Fruit fly (Drosophila melanogaster) whole organism, embryonic: ENCODE results near the gene P5CDh1.

Source experiments
- B-H2 ChIP-seq: fragments of 200-800 bp; sonication (Bioruptor generic); optimal IDR thresholded peaks from 2 replicates; lab custom pipeline; 2018; ENCODE audit warnings: missing biosample characterization, mild to moderate bottlenecking, missing genetic modification characterization
- CG10274 ChIP-seq: fragments of 200-800 bp; sonication (Bioruptor generic); optimal IDR thresholded peaks from 3 replicates; lab custom pipeline; 2017; ENCODE audit warnings: missing biosample characterization, mild to moderate bottlenecking, missing genetic modification characterization
- CG10654 ChIP-seq: fragments of 200-800 bp; sonication (Bioruptor generic); optimal IDR thresholded peaks from 2 replicates; lab custom pipeline; 2016; ENCODE audit warnings: missing biosample characterization, missing genetic modification characterization
- CG11696 ChIP-seq: fragments of 200-800 bp; sonication (Bioruptor generic); IDR thresholded peaks from 2 replicates; pipeline ENCODE4 v1.3.6; 2022; ENCODE audit warnings: missing biosample characterization, missing genetic modification characterization
- CG12236 ChIP-seq: fragments of 200-800 bp; sonication (Bioruptor generic); optimal IDR thresholded peaks from 2 replicates; lab custom pipeline; 2016; ENCODE audit warnings: missing biosample characterization, missing genetic modification characterization
- CG12659 ChIP-seq: fragments of 200-800 bp; sonication (Bioruptor generic); optimal IDR thresholded peaks from 3 replicates; lab custom pipeline; 2017; ENCODE audit warnings: mild to moderate bottlenecking, missing biosample characterization, missing genetic modification reagents, missing genetic modification characterization
- CG14050 ChIP-seq: fragments of 200-800 bp; sonication (Bioruptor generic); IDR thresholded peaks from 3 replicates; pipeline ENCODE4 v1.3.6; 2022; ENCODE audit warnings: missing biosample characterization, missing genetic modification characterization
- CG14710 ChIP-seq: fragments of 200-800 bp; sonication (Bioruptor generic); optimal IDR thresholded peaks from 3 replicates; lab custom pipeline; 2019; ENCODE audit warnings: missing biosample characterization, mild to moderate bottlenecking, missing genetic modification characterization, moderate library complexity
- CG15269 ChIP-seq: fragments of 200-800 bp; sonication (Bioruptor generic); optimal IDR thresholded peaks from 2 replicates; lab custom pipeline; 2018; ENCODE audit warnings: missing biosample characterization, mild to moderate bottlenecking, missing genetic modification characterization, moderate library complexity
- CG1603 ChIP-seq: fragments of 200-800 bp; sonication (Bioruptor generic); optimal IDR thresholded peaks from 2 replicates; lab custom pipeline; 2019; ENCODE audit warnings: missing biosample characterization, mild to moderate bottlenecking, missing genetic modification characterization, moderate library complexity
- CG1647 ChIP-seq: fragments of 200-800 bp; sonication (Bioruptor generic); optimal IDR thresholded peaks from 3 replicates; lab custom pipeline; 2016; ENCODE audit warnings: missing biosample characterization, missing genetic modification characterization
- CG17568 ChIP-seq: fragments of 200-800 bp; sonication (Bioruptor generic); optimal IDR thresholded peaks from 2 replicates; lab custom pipeline; 2018; ENCODE audit warnings: missing biosample characterization, mild to moderate bottlenecking, missing genetic modification characterization, moderate library complexity
- CG18619 ChIP-seq: fragments of 200-800 bp; sonication (Bioruptor generic); optimal IDR thresholded peaks from 3 replicates; lab custom pipeline; 2017; ENCODE audit warnings: missing biosample characterization, mild to moderate bottlenecking, missing genetic modification characterization
- CG30431 ChIP-seq: fragments of 200-800 bp; sonication (Bioruptor generic); optimal IDR thresholded peaks from 2 replicates; lab custom pipeline; 2017; ENCODE audit warnings: missing biosample characterization, missing genetic modification characterization
- CG34376 ChIP-seq: fragments of 200-800 bp; sonication (Bioruptor generic); optimal IDR thresholded peaks from 2 replicates; lab custom pipeline; 2018; ENCODE audit warnings: missing biosample characterization, mild to moderate bottlenecking, missing genetic modification characterization
- CG3847 ChIP-seq: fragments of 200-800 bp; sonication (Bioruptor generic); IDR thresholded peaks from 2 replicates; pipeline ENCODE4 v1.3.6; 2022; ENCODE audit warnings: missing biosample characterization, missing genetic modification characterization
- CG4404 ChIP-seq: fragments of 200-800 bp; sonication (Bioruptor generic); IDR thresholded peaks from 2 replicates; pipeline ENCODE4 v1.3.6; 2022; ENCODE audit warnings: missing biosample characterization, missing genetic modification characterization
- CG7745 ChIP-seq: fragments of 200-800 bp; sonication (Bioruptor generic); optimal IDR thresholded peaks from 2 replicates; lab custom pipeline; 2018; ENCODE audit warnings: missing biosample characterization, mild to moderate bottlenecking, missing genetic modification characterization, moderate library complexity
- CG8924 ChIP-seq: fragments of 200-800 bp; optimal IDR thresholded peaks from 3 replicates; lab custom pipeline; 2019; ENCODE audit warnings: missing biosample characterization, mild to moderate bottlenecking, missing genetic modification characterization, moderate library complexity
- CG9437 ChIP-seq: fragments of 200-800 bp; sonication (Bioruptor generic); optimal IDR thresholded peaks from 2 replicates; lab custom pipeline; 2018; ENCODE audit warnings: missing biosample characterization, mild to moderate bottlenecking, missing genetic modification characterization
- CHES-1-like ChIP-seq: fragments of 200-800 bp; sonication (Bioruptor generic); optimal IDR thresholded peaks from 2 replicates; lab custom pipeline; 2016; ENCODE audit warnings: missing biosample characterization, missing genetic modification characterization
- CoRest ChIP-seq: fragments of 200-800 bp; sonication (Bioruptor generic); optimal IDR thresholded peaks from 3 replicates; lab custom pipeline; 2018; ENCODE audit warnings: missing biosample characterization, mild to moderate bottlenecking, missing genetic modification characterization, moderate library complexity
- D19A ChIP-seq: fragments of 200-800 bp; optimal IDR thresholded peaks from 3 replicates; lab custom pipeline; 2019; ENCODE audit warnings: missing biosample characterization, mild to moderate bottlenecking, missing genetic modification characterization, moderate library complexity
- Dek ChIP-seq: fragments of 200-800 bp; sonication (Bioruptor generic); optimal IDR thresholded peaks from 3 replicates; lab custom pipeline; 2019; ENCODE audit warnings: missing biosample characterization, mild to moderate bottlenecking, missing genetic modification characterization, moderate library complexity
- Dref ChIP-seq: fragments of 200-800 bp; sonication (Bioruptor generic); IDR thresholded peaks from 2 replicates; pipeline ENCODE4 v1.3.6; 2022; ENCODE audit warnings: missing biosample characterization, missing genetic modification characterization
- Eip74EF ChIP-seq, 2 experiments: fragments of 200-800 bp in 1 of 2; fragments of >200 bp in 1 of 2; sonication (Bioruptor generic) in 1 of 2; optimal IDR thresholded peaks; 2 replicates each; lab custom pipeline; 2017 to 2019; ENCODE audit warnings: missing biosample characterization in 2 of 2, missing genetic modification characterization in 2 of 2, mild to moderate bottlenecking in 1 of 2, moderate library complexity in 1 of 2
- GATAe ChIP-seq: fragments of 200-800 bp; sonication (Bioruptor generic); conservative IDR thresholded peaks from 2 replicates; pipeline ENCODE4 v1.3.6; 2022; ENCODE audit warnings: missing biosample characterization, missing genetic modification characterization
- H15 ChIP-seq: fragments of 200-800 bp; sonication (Bioruptor generic); IDR thresholded peaks from 3 replicates; pipeline ENCODE4 v1.3.6; 2022; ENCODE audit warnings: missing biosample characterization, missing genetic modification characterization
- Lhr ChIP-seq: fragments of 200-800 bp; sonication (Bioruptor generic); optimal IDR thresholded peaks from 3 replicates; lab custom pipeline; 2017; ENCODE audit warnings: mild to moderate bottlenecking, missing biosample characterization, missing genetic modification reagents, missing genetic modification characterization
- Max ChIP-seq: fragments of 200-800 bp; sonication (Bioruptor generic); optimal IDR thresholded peaks from 2 replicates; lab custom pipeline; 2016; ENCODE audit warnings: missing biosample characterization, mild to moderate bottlenecking, missing genetic modification characterization
- Med ChIP-seq: fragments of 200-800 bp; sonication (Bioruptor generic); peaks from one replicate; lab custom pipeline; 2016; ENCODE audit warnings: missing biosample characterization, missing genetic modification characterization, mild to moderate bottlenecking, inconsistent platforms, moderate library complexity
- NfI ChIP-seq: fragments of 200-800 bp; sonication (Bioruptor generic); optimal IDR thresholded peaks from 3 replicates; lab custom pipeline; 2018; ENCODE audit warnings: missing biosample characterization, mild to moderate bottlenecking, missing genetic modification characterization, moderate library complexity
- Opbp ChIP-seq: fragments of 200-800 bp; sonication (Bioruptor generic); IDR thresholded peaks from 3 replicates; pipeline ENCODE4 v1.3.6; 2022; ENCODE audit warnings: missing biosample characterization, missing genetic modification characterization; ENCODE audit not compliant: partially characterized antibody
- TFAM ChIP-seq: fragments of 200-800 bp; sonication (Bioruptor generic); optimal IDR thresholded peaks from 2 replicates; lab custom pipeline; 2017; ENCODE audit warnings: missing biosample characterization, missing genetic modification characterization, inconsistent platforms
- ara ChIP-seq: fragments of 200-800 bp; sonication (Bioruptor generic); IDR thresholded peaks from 2 replicates; pipeline ENCODE4 v1.3.6; 2022; ENCODE audit warnings: missing biosample characterization, missing genetic modification characterization
- btn ChIP-seq: fragments of 200-800 bp; sonication (Bioruptor generic); optimal IDR thresholded peaks from 2 replicates; lab custom pipeline; 2016; ENCODE audit warnings: missing biosample characterization, missing genetic modification characterization
- chif ChIP-seq, 2 experiments: fragments of 200-800 bp; sonication (Bioruptor generic); optimal IDR thresholded peaks; 3 replicates each; lab custom pipeline; 2016; ENCODE audit warnings: missing biosample characterization in 2 of 2, missing genetic modification characterization in 2 of 2
- chn ChIP-seq: fragments of 200-800 bp; sonication (Bioruptor generic); optimal IDR thresholded peaks from 2 replicates; lab custom pipeline; 2016; ENCODE audit warnings: missing biosample characterization, missing genetic modification characterization
- gem ChIP-seq: fragments of 200-800 bp; sonication (Bioruptor generic); optimal IDR thresholded peaks from 2 replicates; lab custom pipeline; 2019; ENCODE audit warnings: missing biosample characterization, mild to moderate bottlenecking, missing genetic modification characterization, moderate library complexity
- gt ChIP-seq: fragments of 200-800 bp; sonication (Bioruptor generic); IDR thresholded peaks from 2 replicates; pipeline ENCODE4 v1.3.6; 2022; ENCODE audit warnings: missing biosample characterization, missing genetic modification characterization
- kah ChIP-seq: fragments of 200-800 bp; sonication (Bioruptor generic); optimal IDR thresholded peaks from 2 replicates; lab custom pipeline; 2018; ENCODE audit warnings: missing biosample characterization, mild to moderate bottlenecking, missing genetic modification characterization
- ken ChIP-seq: fragments of 200-800 bp; sonication (Bioruptor generic); IDR thresholded peaks from 3 replicates; pipeline ENCODE4 v1.3.6; 2022; ENCODE audit warnings: missing biosample characterization, missing genetic modification characterization
- klu ChIP-seq: fragments of 200-800 bp; sonication (Bioruptor generic); IDR thresholded peaks from 2 replicates; pipeline ENCODE4 v1.3.6; 2022; ENCODE audit warnings: missing biosample characterization, missing genetic modification characterization
- pum ChIP-seq: fragments of 200-800 bp; sonication (Bioruptor generic); optimal IDR thresholded peaks from 2 replicates; lab custom pipeline; 2016; ENCODE audit warnings: missing biosample characterization, missing genetic modification characterization
- ro ChIP-seq: fragments of 200-800 bp; sonication (Bioruptor generic); IDR thresholded peaks from 2 replicates; pipeline ENCODE4 v1.3.6; 2022; ENCODE audit warnings: missing biosample characterization, missing genetic modification characterization
- run ChIP-seq: fragments of 200-800 bp; sonication (Bioruptor generic); optimal IDR thresholded peaks from 3 replicates; lab custom pipeline; 2018; ENCODE audit warnings: missing biosample characterization, mild to moderate bottlenecking, missing genetic modification characterization
- tll ChIP-seq, 2 experiments: fragments of 200-800 bp in 1 of 2; fragments of >200 bp in 1 of 2; sonication (Bioruptor generic) in 1 of 2; optimal IDR thresholded peaks; 2 replicates each; lab custom pipeline; 2017 to 2019; ENCODE audit warnings: missing biosample characterization in 2 of 2, missing genetic modification characterization in 2 of 2, mild to moderate bottlenecking in 1 of 2, moderate library complexity in 1 of 2
- tx ChIP-seq: fragments of 200-800 bp; sonication (Bioruptor generic); optimal IDR thresholded peaks from 2 replicates; lab custom pipeline; 2016; ENCODE audit warnings: missing biosample characterization, missing genetic modification characterization
- z ChIP-seq: fragments of 200-800 bp; sonication (Bioruptor generic); IDR thresholded peaks from 3 replicates; pipeline ENCODE4 v1.3.6; 2022; ENCODE audit warnings: missing biosample characterization, missing genetic modification characterization
- zen2 ChIP-seq: fragments of 200-800 bp; sonication (Bioruptor generic); IDR thresholded peaks from 3 replicates; pipeline ENCODE4 v1.3.6; 2022; ENCODE audit warnings: missing biosample characterization, missing genetic modification characterization; ENCODE audit not compliant: partially characterized antibody

The P5CDh1 gene

DNA sequence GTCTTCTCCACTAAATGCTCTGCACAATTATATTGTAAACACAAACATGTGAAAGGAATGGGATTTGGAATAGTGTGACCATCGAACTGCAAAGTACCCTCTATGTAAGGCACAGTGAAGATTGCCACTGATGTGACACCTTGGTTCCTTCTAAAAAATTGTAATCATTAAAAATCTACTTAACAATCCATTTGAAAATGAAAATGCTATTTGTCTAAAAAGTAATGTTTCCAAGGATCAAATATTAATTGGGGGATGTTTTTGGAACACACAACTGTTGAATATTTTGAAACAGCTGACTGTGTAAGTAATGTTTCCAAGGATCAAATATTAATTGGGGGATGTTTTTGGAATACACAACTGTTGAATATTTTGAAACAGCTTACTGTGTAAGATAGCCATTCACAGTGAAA lies 13.0 kb downstream of the P5CDh1 start, which contains the start of gene CG32448 (continued):
- TF ChIP-seq chn (GFP tag; lab: Kevin White, UChicago) (peak; percentile 28), ara (GFP tag; lab: Robert Waterston, UW) (peak; percentile 44; the same call in 1 of the 2 replicates), CG14710 (peak; percentile 67), CG14050 (peak; percentile 64), D19A (peak; percentile 31), GATAe (GFP tag; lab: Robert Waterston, UW) (no peak), pum (GFP tag; lab: Kevin White, UChicago) (peak; percentile 58), btn (GFP tag; lab: Kevin White, UChicago) (peak; percentile 28), CG34376 (GFP tag; lab: Kevin White, UChicago) (no peak), CG8924 (tag; lab: Kevin White, UChicago) (peak; percentile 59), kah (GFP tag; lab: Kevin White, UChicago) (peak; percentile 37), CG1647 (GFP tag; lab: Kevin White, UChicago) (peak; percentile 49), B-H2 (GFP tag; lab: Kevin White, UChicago) (peak; percentile 19), Max (peak; percentile 13), z (GFP tag; lab: Robert Waterston, UW) (no peak), H15 (GFP tag; lab: Robert Waterston, UW) (peak; percentile 75), tx (GFP tag; lab: Kevin White, UChicago) (peak; percentile 61), Dek (tag; lab: Kevin White, UChicago) (peak; percentile 29), CG12659 (GFP tag; lab: Kevin White, UChicago) (peak; percentile 55), chif (GFP tag; optimal IDR thresholded peaks at IDR 0.05; lab: Kevin White, UChicago) (peak; percentile 26 to 74), TFAM (no peak), ro (GFP tag; lab: Robert Waterston, UW) (no peak), CG11696 (GFP tag; lab: Robert Waterston, UW) (peak; percentile 50; the same call in 1 of the 2 replicates), ken (GFP tag; lab: Robert Waterston, UW) (peak; percentile 71), CG30431 (GFP tag; lab: Kevin White, UChicago) (peak; percentile 34), CG9437 (peak; percentile 41), CG7745 (no peak), klu (GFP tag; lab: Robert Waterston, UW) (no peak), Opbp (no peak), Lhr (GFP tag; lab: Kevin White, UChicago) (no peak), CG15269 (tag; lab: Kevin White, UChicago) (peak; percentile 56), CG12236 (GFP tag; lab: Kevin White, UChicago) (peak; percentile 35), CHES-1-like (GFP tag; lab: Kevin White, UChicago) (peak; percentile 64), tll (GFP tag; optimal IDR thresholded peaks at IDR 0.05; lab: Kevin White, UChicago) (peak in 1 of 2 experiments; percentile 0), CG10274 (no peak), run (tag; lab: Kevin White, UChicago) (no peak), NfI (GFP tag; lab: Kevin White, UChicago) (peak; percentile 56), CoRest (peak; percentile 64), Dref (no peak), CG1603 (tag; lab: Kevin White, UChicago) (peak; percentile 76), Med (GFP tag; lab: Kevin White, UChicago) (peak; percentile 94), CG3847 (GFP tag; lab: Robert Waterston, UW) (peak; percentile 74), CG4404 (GFP tag; lab: Robert Waterston, UW) (peak; percentile 53), gem (tag; lab: Kevin White, UChicago) (peak; percentile 73), CG10654 (GFP tag; lab: Kevin White, UChicago) (peak; percentile 46), gt (GFP tag; lab: Robert Waterston, UW) (no peak), CG18619 (peak; percentile 33), Eip74EF (GFP tag; optimal IDR thresholded peaks at IDR 0.05; lab: Kevin White, UChicago) (no peak), zen2 (GFP tag; lab: Robert Waterston, UW) (no peak), CG17568 (GFP tag; lab: Kevin White, UChicago) (no peak)
